Worm (Caenorhabditis elegans): ENCODE data around the gene F32E10.9.

DNA sequence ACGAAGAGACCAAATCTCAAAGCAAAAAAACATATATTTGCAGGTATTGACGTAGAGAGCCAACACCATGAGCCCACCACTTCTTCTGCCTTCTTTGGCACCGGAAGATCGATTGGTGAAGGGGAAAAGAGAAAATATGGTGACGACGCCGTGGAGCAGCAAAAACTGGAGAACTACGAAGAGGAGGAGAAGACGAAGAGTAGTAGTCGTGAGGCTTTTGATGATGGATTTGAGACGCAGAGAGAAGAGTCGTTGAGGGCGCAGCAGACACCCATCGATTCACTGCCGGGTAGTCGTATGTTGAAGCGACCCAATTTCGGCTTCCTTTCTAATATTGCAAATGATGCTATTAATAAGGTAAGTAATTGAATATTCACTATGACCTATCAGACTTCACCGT, 47.6 kb upstream of the F32E10.9 start:
- TF ChIP-seq rnt-1 (tag; optimal IDR thresholded peaks at IDR 0.05) (no peak), mep-1 (tag; optimal IDR thresholded peaks at IDR 0.05) (no peak), aly-2 (tag; optimal IDR thresholded peaks at IDR 0.05) (no peak), ztf-4 (tag; optimal IDR thresholded peaks at IDR 0.05) (no peak), unc-62 (GFP tag; optimal IDR thresholded peaks at IDR 0.05) (no peak), C34B4.2 (tag; optimal IDR thresholded peaks at IDR 0.05) (no peak), blmp-1 (tag; optimal IDR thresholded peaks at IDR 0.05) (no peak), fkh-8 (tag; optimal IDR thresholded peaks at IDR 0.05) (peak; percentile 44), nhr-237 (tag; optimal IDR thresholded peaks at IDR 0.05) (no peak), nhr-77 (tag; optimal IDR thresholded peaks at IDR 0.05) (no peak), nhr-85 (tag) (no peak), skn-1 (tag; optimal IDR thresholded peaks at IDR 0.05) (no peak), ceh-90 (tag; optimal IDR thresholded peaks at IDR 0.05) (no peak)
